Worm (Caenorhabditis elegans): ENCODE results near the gene sdz-9.

The sdz-9 gene

ce11 chrII:2735644-2736043, 37.8 kb downstream of the sdz-9 start (continued):
- TF ChIP-seq arid-1 (GFP tag; conservative IDR thresholded peaks at IDR 0.05): no peak
- 0 out of 2 replicates have a peak, but pooled peaks have one; percentile 42 for TF ChIP-seq dmd-8 (GFP tag; IDR thresholded peaks at IDR 0.05)
- peak; percentile 64; the same call in 1 of the 2 replicates for TF ChIP-seq F26F4.8 (GFP tag; conservative IDR thresholded peaks at IDR 0.05)
- peak; percentile 63 for TF ChIP-seq lin-38 (GFP tag; IDR thresholded peaks at IDR 0.05)
- no peak for TF ChIP-seq aly-2 (tag; optimal IDR thresholded peaks at IDR 0.05)
- no peak for TF ChIP-seq lin-29 (GFP tag; IDR thresholded peaks at IDR 0.05)
- TF ChIP-seq ceh-20 (GFP tag; IDR thresholded peaks at IDR 0.05): peak; percentile 11; the same call in 1 of the 2 replicates
- no peak for TF ChIP-seq attf-4 (tag; optimal IDR thresholded peaks at IDR 0.05)
- TF ChIP-seq daf-19 (GFP tag; conservative IDR thresholded peaks at IDR 0.05): no peak
- no peak for TF ChIP-seq nhr-48 (tag; optimal IDR thresholded peaks at IDR 0.05)
- peak; percentile 79 for TF ChIP-seq set-16 (GFP tag; IDR thresholded peaks at IDR 0.05)
- TF ChIP-seq hlh-30 (tag; optimal IDR thresholded peaks at IDR 0.05; ENCODE audit: insufficient read depth): no peak
- no peak for TF ChIP-seq ZK546.5 (tag; optimal IDR thresholded peaks at IDR 0.05)
- peak; percentile 29; the same call in 1 of the 2 replicates for TF ChIP-seq dmd-6 (GFP tag; IDR thresholded peaks at IDR 0.05)
- TF ChIP-seq nhr-28 (tag; optimal IDR thresholded peaks at IDR 0.05): no peak
- 0 out of 2 replicates have a peak, but pooled peaks have one; percentile 61 for TF ChIP-seq Y105C5A.15 (GFP tag; IDR thresholded peaks at IDR 0.05)
- peak; percentile 82 for TF ChIP-seq egl-43 (GFP tag; IDR thresholded peaks at IDR 0.05)
- no peak for TF ChIP-seq nhr-237 (tag; optimal IDR thresholded peaks at IDR 0.05)
- TF ChIP-seq lin-1 (GFP tag; IDR thresholded peaks at IDR 0.05): no peak
- peak; percentile 67; the same call in 1 of the 2 replicates for TF ChIP-seq lim-7 (GFP tag; IDR thresholded peaks at IDR 0.05)
- TF ChIP-seq nhr-41 (GFP tag; IDR thresholded peaks at IDR 0.05): 0 out of 2 replicates have a peak, but pooled peaks have one; percentile 31
- peak; percentile 65 for TF ChIP-seq snpc-1.2 (GFP tag; IDR thresholded peaks at IDR 0.05)
- no peak for TF ChIP-seq nhr-76 (tag; optimal IDR thresholded peaks at IDR 0.05)
- TF ChIP-seq tra-1 (GFP tag; IDR thresholded peaks at IDR 0.05): 0 out of 2 replicates have a peak, but pooled peaks have one; percentile 44
- TF ChIP-seq spr-1 (tag; optimal IDR thresholded peaks at IDR 0.05): peak; percentile 6
- peak; percentile 46 for TF ChIP-seq lin-13 (GFP tag; optimal IDR thresholded peaks at IDR 0.05)
- peak; percentile 45; the same call in 1 of the 2 replicates for TF ChIP-seq vab-7 (GFP tag; IDR thresholded peaks at IDR 0.05)
- TF ChIP-seq dmd-9 (GFP tag; IDR thresholded peaks at IDR 0.05): peak; percentile 44; the same call in 1 of the 2 replicates
- TF ChIP-seq mes-2 (tag; optimal IDR thresholded peaks at IDR 0.05; ENCODE audit: poor library complexity, severe bottlenecking): peak; percentile 43
- TF ChIP-seq T26A8.4 (GFP tag; IDR thresholded peaks at IDR 0.05): no peak

- no peak for TF ChIP-seq madf-5 (GFP tag; IDR thresholded peaks at IDR 0.05)
- TF ChIP-seq rbr-2 (tag; optimal IDR thresholded peaks at IDR 0.05): no peak
- no peak for TF ChIP-seq nhr-102 (tag; optimal IDR thresholded peaks at IDR 0.05)
- TF ChIP-seq egl-27 (tag; optimal IDR thresholded peaks at IDR 0.05): no peak
- no peak for TF ChIP-seq zfp-2 (tag; optimal IDR thresholded peaks at IDR 0.05)
- no peak for TF ChIP-seq nhr-48 (tag; optimal IDR thresholded peaks at IDR 0.05)
- no peak for TF ChIP-seq Y5F2A.4 (GFP tag; optimal IDR thresholded peaks at IDR 0.05)
- no peak for TF ChIP-seq snpc-4 (tag; optimal IDR thresholded peaks at IDR 0.05)
- TF ChIP-seq F44E2.7 (GFP tag; IDR thresholded peaks at IDR 0.05): no peak
- no peak for TF ChIP-seq Y75B8A.6 (GFP tag; IDR thresholded peaks at IDR 0.05)
- no peak for TF ChIP-seq ZK546.5 (tag; optimal IDR thresholded peaks at IDR 0.05)
- no peak for TF ChIP-seq nhr-41 (GFP tag; IDR thresholded peaks at IDR 0.05)
- TF ChIP-seq arid-1 (GFP tag; conservative IDR thresholded peaks at IDR 0.05): no peak
- no peak for TF ChIP-seq nhr-11 (tag; optimal IDR thresholded peaks at IDR 0.05)
- no peak for TF ChIP-seq mep-1 (tag; optimal IDR thresholded peaks at IDR 0.05)
- TF ChIP-seq dpl-1 (GFP tag; optimal IDR thresholded peaks at IDR 0.05): no peak
- no peak for TF ChIP-seq jun-1 (tag; optimal IDR thresholded peaks at IDR 0.05)
Measured at ce11 chrII:2735192-2735591, 38.2 kb downstream of the sdz-9 start, which contains the start of gene wdr-31. wdr-31 (minus strand) TSS chrII:2735292.

All from whole organism, L4 larva.